Worm (Caenorhabditis elegans): ENCODE data around the gene oac-51.

oac-51 gene

DNA sequence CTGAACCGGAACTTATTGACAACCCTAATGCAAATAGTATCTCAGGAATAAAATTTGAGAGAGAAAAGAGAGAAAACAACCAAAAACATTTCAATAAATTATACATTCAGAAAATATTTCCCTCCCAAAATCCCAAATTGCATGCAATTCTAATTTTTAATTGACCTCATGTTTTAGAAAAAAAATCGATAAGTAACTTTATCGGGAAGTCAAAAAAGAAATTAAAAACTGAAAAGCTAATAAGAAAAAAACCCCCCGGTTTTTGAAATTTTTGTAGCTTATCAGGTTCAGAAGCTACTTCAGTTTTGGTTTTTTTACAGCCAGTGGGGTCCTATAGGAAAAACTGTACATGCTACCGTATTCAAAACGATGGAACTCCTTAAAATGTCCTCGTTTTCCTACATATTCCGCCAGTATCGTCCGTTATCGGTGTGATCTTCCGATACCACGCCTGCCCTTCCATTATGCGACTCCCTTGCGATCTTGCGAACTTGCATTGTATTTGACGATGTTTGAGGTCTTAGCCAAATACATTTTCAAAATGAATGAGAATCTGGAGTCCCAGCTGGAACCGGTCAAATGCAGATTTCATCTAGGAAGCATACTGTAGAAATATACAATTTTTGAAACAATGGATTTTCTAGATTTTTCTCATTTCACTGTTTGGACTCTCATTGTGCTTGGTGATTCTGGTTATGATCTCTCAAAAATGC lies at the start of gene oac-51, which contains the start of gene W03B1.3:
Gene oac-51 (plus strand): TSS at position 663 of the 713 bp plus-strand sequence.
Gene W03B1.3 (minus strand): TSS at position 101 of the 713 bp plus-strand sequence.
- TF ChIP-seq cog-1 (tag; optimal IDR thresholded peaks at IDR 0.05) (no peak), tab-1 (GFP tag; IDR thresholded peaks at IDR 0.05) (no peak), ztf-23 (GFP tag; IDR thresholded peaks at IDR 0.05) (no peak), ztf-29 (GFP tag; IDR thresholded peaks at IDR 0.05) (no peak), flt-1 (GFP tag; IDR thresholded peaks at IDR 0.05) (no peak), ref-1 (GFP tag; conservative IDR thresholded peaks at IDR 0.05) (no peak), klf-2 (GFP tag; conservative IDR thresholded peaks at IDR 0.05) (no peak), med-1 (GFP tag; optimal IDR thresholded peaks at IDR 0.05; ENCODE audit: insufficient read depth) (no peak), T22C8.4 (GFP tag; IDR thresholded peaks at IDR 0.05) (no peak)

DNA sequence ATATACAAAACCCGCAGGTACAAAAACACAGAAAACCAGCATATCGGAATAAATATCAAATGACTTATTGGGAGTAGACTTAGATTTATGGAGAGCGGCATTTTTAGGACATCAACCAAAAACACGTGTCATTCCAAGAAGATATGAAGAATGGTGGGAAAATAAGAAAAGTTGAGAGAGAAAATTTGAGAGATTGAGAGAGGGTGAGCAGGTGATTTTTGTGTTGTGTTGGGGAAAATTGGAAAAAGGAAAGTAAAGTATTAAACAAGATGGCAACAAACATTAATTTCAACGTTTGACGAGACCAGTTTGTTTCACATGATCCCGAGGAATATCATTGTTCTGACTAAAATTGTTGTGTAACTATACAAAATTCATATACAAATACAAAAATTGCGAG lies 48.3 kb upstream of the oac-51 start, which contains the start of gene srv-4:
Gene srv-4 (minus strand): TSS at position 101 of the 400 bp plus-strand sequence.
- TF ChIP-seq med-1 (GFP tag; optimal IDR thresholded peaks at IDR 0.05; ENCODE audit: insufficient read depth) (no peak), ztf-29 (GFP tag; IDR thresholded peaks at IDR 0.05) (no peak), tab-1 (GFP tag; IDR thresholded peaks at IDR 0.05) (no peak), ref-1 (GFP tag; conservative IDR thresholded peaks at IDR 0.05) (no peak), flt-1 (GFP tag; IDR thresholded peaks at IDR 0.05) (no peak), ztf-23 (GFP tag; IDR thresholded peaks at IDR 0.05) (no peak), klf-2 (GFP tag; conservative IDR thresholded peaks at IDR 0.05) (no peak), cog-1 (tag; optimal IDR thresholded peaks at IDR 0.05) (no peak), T22C8.4 (GFP tag; IDR thresholded peaks at IDR 0.05) (no peak)

DNA sequence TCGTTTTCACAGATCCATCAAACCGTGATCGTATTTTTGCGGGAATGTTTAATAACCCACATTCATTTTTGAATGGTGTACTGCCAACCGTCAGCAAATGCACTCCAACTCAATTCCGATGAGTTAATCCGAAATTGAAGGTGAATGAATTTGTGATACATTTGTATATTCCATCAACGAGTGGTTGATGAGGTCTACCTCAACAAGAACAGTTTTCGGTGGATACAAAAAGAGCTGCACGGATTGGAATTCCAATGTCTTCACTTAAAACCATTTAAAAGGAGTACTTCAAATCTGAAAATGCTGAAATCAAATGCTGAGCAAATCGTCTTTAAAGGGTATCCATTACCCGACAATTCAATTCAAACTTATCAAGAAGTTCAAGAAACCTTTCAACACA lies 47.3 kb upstream of the oac-51 start, which contains the start of gene F15E6.5:
Gene F15E6.5 (plus strand): TSS at position 301 of the 400 bp plus-strand sequence.
- TF ChIP-seq flt-1 (GFP tag; IDR thresholded peaks at IDR 0.05), result no peak

DNA sequence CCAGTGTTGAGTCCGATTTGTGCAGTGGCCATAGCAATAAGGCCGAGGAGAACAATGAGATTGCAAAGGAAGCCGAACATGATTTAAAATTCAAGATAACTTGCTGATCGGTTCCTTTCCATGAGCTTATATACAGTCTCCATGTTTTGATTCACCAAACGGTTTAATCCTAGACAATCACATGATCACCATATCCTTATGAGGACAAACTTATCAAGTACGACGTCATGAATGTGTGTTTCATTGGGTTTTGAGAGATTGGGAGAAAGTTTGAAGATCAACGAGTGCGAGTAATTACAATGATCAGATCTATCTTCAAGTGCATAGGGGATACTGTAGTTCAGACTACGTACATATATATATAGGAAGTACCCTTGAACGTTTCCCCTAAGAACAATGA lies 46.1 kb upstream of the oac-51 start, which contains the start of gene dct-7:
Gene dct-7 (minus strand): TSS at position 101 of the 400 bp plus-strand sequence.
- TF ChIP-seq cog-1 (tag; optimal IDR thresholded peaks at IDR 0.05), result no peak
- TF ChIP-seq med-1 (GFP tag; optimal IDR thresholded peaks at IDR 0.05; ENCODE audit: insufficient read depth), result no peak
- TF ChIP-seq ztf-29 (GFP tag; IDR thresholded peaks at IDR 0.05), result no peak
- no peak for TF ChIP-seq T22C8.4 (GFP tag; IDR thresholded peaks at IDR 0.05)
- TF ChIP-seq ztf-23 (GFP tag; IDR thresholded peaks at IDR 0.05), result no peak
- TF ChIP-seq flt-1 (GFP tag; IDR thresholded peaks at IDR 0.05), result no peak
- no peak for TF ChIP-seq tab-1 (GFP tag; IDR thresholded peaks at IDR 0.05)
- no peak for TF ChIP-seq klf-2 (GFP tag; conservative IDR thresholded peaks at IDR 0.05)
- no peak for TF ChIP-seq ref-1 (GFP tag; conservative IDR thresholded peaks at IDR 0.05)

DNA sequence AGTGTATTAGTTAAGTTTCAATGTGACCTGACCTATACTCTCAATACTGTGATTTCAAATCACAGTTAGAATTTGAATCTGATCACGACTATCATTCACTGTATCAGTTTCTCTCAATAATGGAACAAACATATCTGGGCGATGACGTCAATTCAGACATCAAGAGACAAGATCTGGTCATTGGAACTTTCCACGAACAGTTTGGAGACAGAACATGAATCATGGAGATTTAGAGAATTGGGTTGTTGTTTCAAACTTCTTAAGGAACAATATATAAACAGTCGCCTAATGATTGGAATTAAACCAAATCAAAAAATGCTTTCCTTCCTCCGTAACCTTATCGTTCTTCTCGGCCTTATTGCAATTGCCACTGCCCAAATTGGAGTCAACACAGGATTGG lies 45.4 kb upstream of the oac-51 start, which contains the start of gene F15E6.4:
Gene F15E6.4 (plus strand): TSS at position 301 of the 400 bp plus-strand sequence.
- TF ChIP-seq T22C8.4 (GFP tag; IDR thresholded peaks at IDR 0.05) (no peak), cog-1 (tag; optimal IDR thresholded peaks at IDR 0.05) (no peak), tab-1 (GFP tag; IDR thresholded peaks at IDR 0.05) (no peak), med-1 (GFP tag; optimal IDR thresholded peaks at IDR 0.05; ENCODE audit: insufficient read depth) (no peak), klf-2 (GFP tag; conservative IDR thresholded peaks at IDR 0.05) (no peak), flt-1 (GFP tag; IDR thresholded peaks at IDR 0.05) (no peak), ref-1 (GFP tag; conservative IDR thresholded peaks at IDR 0.05) (no peak), ztf-23 (GFP tag; IDR thresholded peaks at IDR 0.05) (no peak), ztf-29 (GFP tag; IDR thresholded peaks at IDR 0.05) (no peak)

DNA sequence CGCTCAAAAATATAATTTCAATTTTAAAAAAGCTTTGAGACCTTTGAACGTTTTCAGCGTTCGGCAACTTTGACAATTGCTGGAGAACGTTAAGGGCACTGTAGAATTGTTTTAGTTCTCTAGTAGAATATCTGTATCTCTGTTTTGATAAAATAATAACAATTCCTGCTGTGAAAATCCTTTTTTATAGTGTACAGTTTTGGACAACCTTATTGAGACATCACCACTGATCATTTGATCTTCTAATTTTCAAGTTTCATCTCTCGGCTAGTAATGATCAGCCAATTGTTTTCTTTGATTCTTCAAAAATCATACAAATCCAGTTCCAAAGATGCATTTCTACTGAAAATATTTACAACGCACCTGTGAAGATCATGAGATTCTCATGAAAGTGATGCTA lies 44.0 kb upstream of the oac-51 start, which contains the start of gene F15E6.10:
Gene F15E6.10 (plus strand): TSS at position 301 of the 400 bp plus-strand sequence.
- TF ChIP-seq ztf-23 (GFP tag; IDR thresholded peaks at IDR 0.05), result no peak
- TF ChIP-seq cog-1 (tag; optimal IDR thresholded peaks at IDR 0.05), result no peak
- no peak for TF ChIP-seq ref-1 (GFP tag; conservative IDR thresholded peaks at IDR 0.05)
- no peak for TF ChIP-seq ztf-29 (GFP tag; IDR thresholded peaks at IDR 0.05)

DNA sequence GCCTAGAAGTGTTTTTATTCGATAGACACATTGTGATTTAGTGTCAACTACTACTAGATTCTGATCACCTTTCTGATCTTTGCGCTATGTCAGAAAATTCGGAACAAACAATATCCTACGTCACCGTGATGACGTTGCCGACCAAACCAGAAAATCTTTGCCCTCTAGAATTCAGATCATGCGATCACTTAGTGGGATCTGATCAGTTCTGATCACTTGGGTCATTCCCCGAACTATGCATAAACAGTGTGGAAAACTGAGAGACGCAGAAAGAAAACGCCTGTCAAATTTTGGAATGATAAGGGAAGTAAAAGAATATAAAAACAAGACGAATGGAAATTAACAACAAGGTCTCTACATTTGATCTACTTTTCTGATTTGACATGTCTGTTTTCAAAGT lies 42.0 kb upstream of the oac-51 start, which contains the start of gene F15E6.3:
Gene F15E6.3 (plus strand): TSS at position 344 of the 400 bp plus-strand sequence.
- no peak for TF ChIP-seq ref-1 (GFP tag; conservative IDR thresholded peaks at IDR 0.05)

DNA sequence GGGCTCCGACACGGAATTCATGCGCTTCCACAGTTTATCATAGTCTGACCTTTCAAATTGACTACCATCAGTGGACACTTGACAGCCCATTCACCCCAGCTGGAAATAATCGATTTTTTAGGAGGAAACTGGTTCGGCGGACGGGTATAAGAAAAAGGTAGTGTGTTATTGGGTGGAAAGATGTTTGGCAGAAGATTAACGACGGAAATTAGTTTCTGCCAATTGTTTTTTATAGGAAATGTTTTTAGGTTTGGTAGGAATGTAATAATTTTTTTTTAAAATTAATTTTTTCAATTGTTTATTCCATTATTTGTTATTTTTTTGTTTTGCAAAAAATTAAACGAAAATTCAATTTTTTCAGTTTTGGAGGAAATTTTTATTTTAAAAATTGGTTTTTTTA lies 37.6 kb upstream of the oac-51 start, which contains the start of gene F15E6.9:
Gene F15E6.9 (minus strand): TSS at position 101 of the 400 bp plus-strand sequence.
- TF ChIP-seq ztf-23 (GFP tag; IDR thresholded peaks at IDR 0.05), result no peak
- TF ChIP-seq cog-1 (tag; optimal IDR thresholded peaks at IDR 0.05), result no peak
- no peak for TF ChIP-seq T22C8.4 (GFP tag; IDR thresholded peaks at IDR 0.05)
- no peak for TF ChIP-seq ztf-29 (GFP tag; IDR thresholded peaks at IDR 0.05)
- no peak for TF ChIP-seq klf-2 (GFP tag; conservative IDR thresholded peaks at IDR 0.05)
- TF ChIP-seq ref-1 (GFP tag; conservative IDR thresholded peaks at IDR 0.05), result no peak
- TF ChIP-seq tab-1 (GFP tag; IDR thresholded peaks at IDR 0.05), result no peak
- no peak for TF ChIP-seq med-1 (GFP tag; optimal IDR thresholded peaks at IDR 0.05; ENCODE audit: insufficient read depth)
- TF ChIP-seq flt-1 (GFP tag; IDR thresholded peaks at IDR 0.05), result no peak

DNA sequence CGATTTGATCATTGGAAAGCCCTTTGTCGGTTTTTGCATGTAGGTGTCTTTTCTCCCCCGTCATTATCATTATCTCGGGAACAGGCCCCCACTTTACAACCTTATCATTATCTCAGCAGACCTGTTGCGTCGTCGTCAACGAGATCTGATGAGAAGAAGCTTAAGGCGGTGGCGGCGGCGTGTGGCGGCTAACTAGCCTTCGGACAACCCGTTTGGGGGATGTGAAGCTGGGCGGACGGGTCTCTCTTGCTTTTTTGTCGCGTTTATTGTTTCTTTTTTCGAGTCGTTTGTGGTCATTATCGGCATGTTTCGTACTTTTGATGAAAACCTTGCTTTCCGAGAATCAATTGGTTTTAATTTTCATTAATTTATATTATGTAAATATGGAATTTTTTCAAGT lies 36.6 kb upstream of the oac-51 start:
- TF ChIP-seq ztf-29 (GFP tag; IDR thresholded peaks at IDR 0.05) (no peak), med-1 (GFP tag; optimal IDR thresholded peaks at IDR 0.05; ENCODE audit: insufficient read depth) (no peak), tab-1 (GFP tag; IDR thresholded peaks at IDR 0.05) (no peak), cog-1 (tag; optimal IDR thresholded peaks at IDR 0.05) (no peak), klf-2 (GFP tag; conservative IDR thresholded peaks at IDR 0.05) (no peak), ref-1 (GFP tag; conservative IDR thresholded peaks at IDR 0.05) (no peak), T22C8.4 (GFP tag; IDR thresholded peaks at IDR 0.05) (no peak), flt-1 (GFP tag; IDR thresholded peaks at IDR 0.05) (no peak), ztf-23 (GFP tag; IDR thresholded peaks at IDR 0.05) (no peak)

DNA sequence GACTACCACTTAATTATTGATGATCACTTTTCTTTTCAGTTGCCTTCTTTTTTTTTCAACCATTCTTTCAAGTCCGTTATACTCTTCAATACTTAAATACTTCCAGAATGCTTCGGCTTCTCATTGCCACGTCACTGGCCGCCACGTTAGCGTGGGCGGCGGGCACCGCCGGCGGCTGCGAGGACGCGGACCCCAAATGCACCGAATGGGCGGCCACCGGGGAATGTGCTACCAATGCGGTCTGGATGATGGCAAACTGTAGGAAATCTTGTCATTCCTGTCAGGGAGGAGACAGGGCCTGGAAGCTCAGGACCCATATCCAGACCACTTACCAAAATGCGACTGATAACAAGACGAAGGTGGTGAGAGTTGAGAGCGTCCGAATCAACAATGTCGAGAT lies 35.4 kb upstream of the oac-51 start, which contains the start of gene lgc-22:
Gene lgc-22 (plus strand): TSS at position 105 of the 400 bp plus-strand sequence.
- TF ChIP-seq flt-1 (GFP tag; IDR thresholded peaks at IDR 0.05) (no peak), tab-1 (GFP tag; IDR thresholded peaks at IDR 0.05) (peak; percentile 41; the same call in 1 of the 2 replicates)

All from whole organism, midembryonic.